5 worm cellular contexts compared by ENCODE assay signal in genomic region chrX:11536408-11536807, ce11.
A peak's percentile ranks its signal among the peaks of the same experiment; 100 is the strongest.
TF ChIP-seq lines count a peak whose summit lies in the region.

Gene C35C5.9, plus strand, starts transcription at chrX:11536568.

TF ChIP-seq in whole organism, L1 larva, 84 proteins besides CTCF, POLR2A, EP300 and RAD21 (continues in another document):
- TF ChIP-seq mef-2 (tag; optimal IDR thresholded peaks at IDR 0.05; lab: Kevin White, UChicago): no peak
- TF ChIP-seq zag-1 (tag; optimal IDR thresholded peaks at IDR 0.05; lab: Kevin White, UChicago): no peak
- no peak for TF ChIP-seq nhr-47 (tag; optimal IDR thresholded peaks at IDR 0.05; lab: Kevin White, UChicago)
- TF ChIP-seq sox-4 (tag; optimal IDR thresholded peaks at IDR 0.05; lab: Kevin White, UChicago): no peak
- peak in 1 of 3 experiments; percentile 10 for TF ChIP-seq dpl-1 (GFP tag; optimal IDR thresholded peaks at IDR 0.05; lab: Kevin White, UChicago)
- no peak for TF ChIP-seq nhr-76 (tag; optimal IDR thresholded peaks at IDR 0.05; lab: Kevin White, UChicago)
- TF ChIP-seq xbp-1 (tag; optimal IDR thresholded peaks at IDR 0.05; lab: Kevin White, UChicago): no peak
- TF ChIP-seq efl-3 (GFP tag; optimal IDR thresholded peaks at IDR 0.05; lab: Kevin White, UChicago): no peak
- TF ChIP-seq nhr-85 (tag; lab: Kevin White, UChicago): peak; percentile 89
- TF ChIP-seq lin-39 (tag; optimal IDR thresholded peaks at IDR 0.05; lab: Kevin White, UChicago): no peak
- no peak for TF ChIP-seq ztf-4 (tag; optimal IDR thresholded peaks at IDR 0.05; lab: Kevin White, UChicago)
- no peak for TF ChIP-seq fkh-10 (GFP tag; optimal IDR thresholded peaks at IDR 0.05; lab: Kevin White, UChicago)
- peak in 2 of 6 experiments; percentile 51 to 56 for TF ChIP-seq elt-3 (tag; optimal IDR thresholded peaks at IDR 0.05; lab: Kevin White, UChicago)
- TF ChIP-seq ces-1 (GFP tag; optimal IDR thresholded peaks at IDR 0.05; lab: Kevin White, UChicago): no peak
- TF ChIP-seq mdl-1 (tag; optimal IDR thresholded peaks at IDR 0.05; lab: Kevin White, UChicago): peak in 1 of 2 experiments; percentile 37
- no peak for TF ChIP-seq nhr-28 (tag; optimal IDR thresholded peaks at IDR 0.05; lab: Kevin White, UChicago)
- TF ChIP-seq nhr-77 (tag; optimal IDR thresholded peaks at IDR 0.05; lab: Kevin White, UChicago): no peak
- TF ChIP-seq lsy-2 (tag; optimal IDR thresholded peaks at IDR 0.05; lab: Kevin White, UChicago): no peak
- TF ChIP-seq elt-2 (tag; optimal IDR thresholded peaks at IDR 0.05; lab: Kevin White, UChicago): no peak

TF ChIP-seq in whole organism, L2 larva, 48 proteins besides CTCF, POLR2A, EP300 and RAD21:
- TF ChIP-seq nhr-129 (tag; optimal IDR thresholded peaks at IDR 0.05; lab: Kevin White, UChicago): peak; percentile 1
- TF ChIP-seq nhr-21 (tag; optimal IDR thresholded peaks at IDR 0.05; lab: Kevin White, UChicago): peak; percentile 2
- peak; percentile 34 for TF ChIP-seq nhr-25 (tag; optimal IDR thresholded peaks at IDR 0.05; lab: Kevin White, UChicago)
- no peak for TF ChIP-seq R02D3.7 (tag; optimal IDR thresholded peaks at IDR 0.05; lab: Kevin White, UChicago)
- no peak for TF ChIP-seq zag-1 (tag; optimal IDR thresholded peaks at IDR 0.05; lab: Kevin White, UChicago)
- peak; percentile 43 for TF ChIP-seq sma-3 (GFP tag; optimal IDR thresholded peaks at IDR 0.05; lab: Kevin White, UChicago)

TF ChIP-seq in whole organism, L3 larva, 47 proteins besides CTCF, POLR2A, EP300 and RAD21:
- TF ChIP-seq nhr-25 (tag; optimal IDR thresholded peaks at IDR 0.05; lab: Kevin White, UChicago) (peak; percentile 11), nhr-23 (tag; optimal IDR thresholded peaks at IDR 0.05; lab: Kevin White, UChicago) (peak; percentile 15), jun-1 (tag; optimal IDR thresholded peaks at IDR 0.05; lab: Kevin White, UChicago) (no peak), nhr-12 (tag; optimal IDR thresholded peaks at IDR 0.05; lab: Kevin White, UChicago) (no peak)

TF ChIP-seq in whole organism, L4 larva, 104 proteins besides CTCF, POLR2A, EP300 and RAD21:
- TF ChIP-seq mxl-2 (GFP tag; conservative IDR thresholded peaks at IDR 0.05; lab: Robert Waterston, UW) (no peak), dmd-6 (GFP tag; IDR thresholded peaks at IDR 0.05; lab: Robert Waterston, UW) (0 out of 2 replicates have a peak, but pooled peaks have one; percentile 13), D1046.2 (GFP tag; IDR thresholded peaks at IDR 0.05; lab: Robert Waterston, UW) (no peak), hlh-30 (tag; optimal IDR thresholded peaks at IDR 0.05; lab: Kevin White, UChicago; ENCODE audit: insufficient read depth) (peak; percentile 67), mdl-1 (tag; optimal IDR thresholded peaks at IDR 0.05; lab: Kevin White, UChicago) (peak in 1 of 2 experiments; percentile 50)

TF ChIP-seq in whole organism, young adult, 124 proteins besides CTCF, POLR2A, EP300 and RAD21:
- 0 out of 2 replicates have a peak, but pooled peaks have one; percentile 45 for TF ChIP-seq Y95B8A.8 (GFP tag; IDR thresholded peaks at IDR 0.05; lab: Robert Waterston, UW)
- no peak for TF ChIP-seq rpc-1 (optimal IDR thresholded peaks at IDR 0.05; lab: Kevin White, UChicago)
- no peak for TF ChIP-seq rpc-1 (tag; optimal IDR thresholded peaks at IDR 0.05; lab: Kevin White, UChicago)
- no peak for TF ChIP-seq ceh-100 (GFP tag; IDR thresholded peaks at IDR 0.05; lab: Robert Waterston, UW)
- TF ChIP-seq nfyb-1 (GFP tag; IDR thresholded peaks at IDR 0.05; lab: Robert Waterston, UW): no peak
- peak; percentile 3 for TF ChIP-seq lin-40 (tag; optimal IDR thresholded peaks at IDR 0.05; lab: Kevin White, UChicago)
- no peak for TF ChIP-seq Y79H2A.3 (GFP tag; conservative IDR thresholded peaks at IDR 0.05; lab: Robert Waterston, UW)
- no peak for TF ChIP-seq egl-44 (GFP tag; IDR thresholded peaks at IDR 0.05; lab: Robert Waterston, UW)
- TF ChIP-seq madf-8 (GFP tag; conservative IDR thresholded peaks at IDR 0.05; lab: Robert Waterston, UW): no peak
- no peak for TF ChIP-seq ztf-22 (GFP tag; optimal IDR thresholded peaks at IDR 0.05; lab: Kevin White, UChicago)
